Fruit fly (Drosophila melanogaster) whole organism, embryonic: Measurements from ENCODE around the gene CG43693.
A peak's percentile ranks its signal among the peaks of the same experiment; 100 is the strongest.

Source experiments
- Asciz ChIP-seq: fragments of 200-800 bp; sonication (Bioruptor generic); optimal IDR thresholded peaks from 2 replicates; lab custom pipeline; 2017; ENCODE audit warnings: missing biosample characterization, mild to moderate bottlenecking, missing genetic modification characterization, missing genetic modification reagents
- Bteb2 ChIP-seq: fragments of 200-800 bp; sonication (Bioruptor generic); optimal IDR thresholded peaks from 2 replicates; lab custom pipeline; 2016; ENCODE audit warnings: missing biosample characterization, missing genetic modification characterization
- CG11560 ChIP-seq: fragments of 200-800 bp; sonication (Bioruptor generic); IDR thresholded peaks from 3 replicates; pipeline ENCODE4 v1.3.6; 2022; ENCODE audit warnings: missing biosample characterization, missing genetic modification characterization
- CG11723 ChIP-seq: fragments of 200-800 bp; sonication (Bioruptor generic); optimal IDR thresholded peaks from 2 replicates; lab custom pipeline; 2017; ENCODE audit warnings: missing biosample characterization, mild to moderate bottlenecking, missing genetic modification characterization
- CG12104 ChIP-seq: fragments of 200-800 bp; sonication (Bioruptor generic); optimal IDR thresholded peaks from 3 replicates; lab custom pipeline; 2016; ENCODE audit warnings: missing biosample characterization, missing genetic modification characterization
- CG14860 ChIP-seq: fragments of 200-800 bp; sonication (Bioruptor generic); IDR thresholded peaks from 3 replicates; pipeline ENCODE4 v1.3.6; 2022; ENCODE audit warnings: missing biosample characterization, missing genetic modification characterization; ENCODE audit not compliant: partially characterized antibody
- CG14965 ChIP-seq: fragments of 200-800 bp; sonication (Bioruptor generic); optimal IDR thresholded peaks from 2 replicates; lab custom pipeline; 2016; ENCODE audit warnings: missing biosample characterization, missing genetic modification characterization, borderline replicate concordance
- CG17612 ChIP-seq: fragments of 200-800 bp; sonication (Bioruptor generic); IDR thresholded peaks from 2 replicates; pipeline ENCODE4 v1.3.6; 2022; ENCODE audit warnings: missing biosample characterization, missing genetic modification characterization
- CG2202 ChIP-seq: fragments of 200-800 bp; sonication (Bioruptor generic); optimal IDR thresholded peaks from 2 replicates; lab custom pipeline; 2018; ENCODE audit warnings: missing biosample characterization, mild to moderate bottlenecking, missing genetic modification characterization
- CG2889 ChIP-seq: fragments of 200-800 bp; sonication (Bioruptor generic); IDR thresholded peaks from 3 replicates; pipeline ENCODE4 v1.3.6; 2022; ENCODE audit warnings: missing biosample characterization, missing genetic modification characterization
- CG31224 ChIP-seq: fragments of 200-800 bp; sonication (Bioruptor generic); IDR thresholded peaks from 2 replicates; pipeline ENCODE4 v1.3.6; 2022; ENCODE audit warnings: missing biosample characterization, missing genetic modification characterization
- CG33213 ChIP-seq: fragments of 200-800 bp; sonication (Bioruptor generic); optimal IDR thresholded peaks from 3 replicates; lab custom pipeline; 2016; ENCODE audit warnings: missing biosample characterization, missing genetic modification characterization
- CG6175 ChIP-seq: fragments of 200-800 bp; sonication (Bioruptor generic); IDR thresholded peaks from 3 replicates; pipeline ENCODE4 v1.3.6; 2022; ENCODE audit warnings: missing biosample characterization, missing genetic modification characterization
- CG6854 ChIP-seq: fragments of 200-800 bp; sonication (Bioruptor generic); optimal IDR thresholded peaks from 3 replicates; lab custom pipeline; 2017; ENCODE audit warnings: missing biosample characterization, mild to moderate bottlenecking, missing genetic modification characterization
- CG7556 ChIP-seq: fragments of 200-800 bp; sonication (Bioruptor generic); optimal IDR thresholded peaks from 2 replicates; lab custom pipeline; 2017; ENCODE audit warnings: missing biosample characterization, mild to moderate bottlenecking, missing genetic modification characterization
- CG7786 ChIP-seq: fragments of 200-800 bp; sonication (Bioruptor generic); optimal IDR thresholded peaks from 2 replicates; lab custom pipeline; 2016; ENCODE audit warnings: missing biosample characterization, missing genetic modification characterization
- CG8924 ChIP-seq: fragments of 200-800 bp; optimal IDR thresholded peaks from 3 replicates; lab custom pipeline; 2019; ENCODE audit warnings: missing biosample characterization, mild to moderate bottlenecking, missing genetic modification characterization, moderate library complexity
- CG9876 ChIP-seq: fragments of 200-800 bp; sonication (Bioruptor generic); optimal IDR thresholded peaks from 2 replicates; lab custom pipeline; 2016; ENCODE audit warnings: missing biosample characterization, missing genetic modification characterization
- Gsc ChIP-seq: fragments of 200-800 bp; sonication (Bioruptor generic); IDR thresholded peaks from 2 replicates; pipeline ENCODE4 v1.3.6; 2022; ENCODE audit warnings: missing biosample characterization, missing genetic modification characterization
- Hmx ChIP-seq: fragments of 200-800 bp; sonication (Bioruptor generic); optimal IDR thresholded peaks from 2 replicates; lab custom pipeline; 2016; ENCODE audit warnings: missing biosample characterization, missing genetic modification characterization
- Kr ChIP-seq: fragments of 200-800 bp; sonication (Bioruptor generic); optimal IDR thresholded peaks from 2 replicates; lab custom pipeline; 2017; ENCODE audit warnings: missing biosample characterization, mild to moderate bottlenecking, missing genetic modification characterization
- Med ChIP-seq: fragments of 200-800 bp; sonication (Bioruptor generic); peaks from one replicate; lab custom pipeline; 2016; ENCODE audit warnings: missing biosample characterization, missing genetic modification characterization, mild to moderate bottlenecking, inconsistent platforms, moderate library complexity
- Meics ChIP-seq: fragments of 200-800 bp; sonication (Bioruptor generic); optimal IDR thresholded peaks from 2 replicates; lab custom pipeline; 2017; ENCODE audit warnings: missing biosample characterization, mild to moderate bottlenecking, missing genetic modification characterization
- Sry-δ ChIP-seq: fragments of 200-800 bp; sonication (Bioruptor generic); optimal IDR thresholded peaks from 2 replicates; lab custom pipeline; 2016; ENCODE audit warnings: missing biosample characterization, missing genetic modification characterization
- TFAM ChIP-seq: fragments of 200-800 bp; sonication (Bioruptor generic); optimal IDR thresholded peaks from 2 replicates; lab custom pipeline; 2017; ENCODE audit warnings: missing biosample characterization, missing genetic modification characterization, inconsistent platforms
- chm ChIP-seq: fragments of 200-800 bp; sonication (Bioruptor generic); IDR thresholded peaks from 2 replicates; pipeline ENCODE4 v1.3.6; 2022; ENCODE audit warnings: missing biosample characterization, missing genetic modification characterization
- danr ChIP-seq: fragments of 200-800 bp; sonication (Bioruptor generic); IDR thresholded peaks from 2 replicates; pipeline ENCODE4 v1.3.6; 2022; ENCODE audit warnings: missing biosample characterization, missing genetic modification characterization
- dpn ChIP-seq, 2 experiments: fragments of 200-800 bp; sonication (Bioruptor generic); optimal IDR thresholded peaks; 3 replicates each; lab custom pipeline; 2016; ENCODE audit warnings: missing biosample characterization in 2 of 2, missing genetic modification characterization in 2 of 2
- dysf ChIP-seq: fragments of 200-800 bp; sonication (Bioruptor generic); IDR thresholded peaks from 3 replicates; pipeline ENCODE4 v1.3.6; 2022; ENCODE audit warnings: missing biosample characterization, missing genetic modification characterization
- exex ChIP-seq: fragments of 200-800 bp; sonication (Bioruptor generic); optimal IDR thresholded peaks from 4 replicates; lab custom pipeline; 2018; ENCODE audit warnings: missing biosample characterization, mild to moderate bottlenecking, missing genetic modification characterization, moderate library complexity
- fd3F ChIP-seq: fragments of 200-800 bp; sonication (Bioruptor generic); optimal IDR thresholded peaks from 2 replicates; lab custom pipeline; 2018; ENCODE audit warnings: missing biosample characterization, mild to moderate bottlenecking, missing genetic modification characterization, moderate library complexity
- gce ChIP-seq: fragments of 200-800 bp; sonication (Bioruptor generic); IDR thresholded peaks from 3 replicates; pipeline ENCODE4 v1.3.6; 2022; ENCODE audit warnings: missing biosample characterization, missing genetic modification characterization
- grn ChIP-seq: fragments of 200-800 bp; sonication (Bioruptor generic); optimal IDR thresholded peaks from 3 replicates; lab custom pipeline; 2017; ENCODE audit warnings: missing biosample characterization, missing genetic modification characterization
- gsb ChIP-seq: fragments of 200-800 bp; sonication (Bioruptor generic); IDR thresholded peaks from 2 replicates; pipeline ENCODE4 v1.3.6; 2022; ENCODE audit warnings: missing biosample characterization, missing genetic modification characterization
- hbn ChIP-seq: fragments of 200-800 bp; sonication (Bioruptor generic); IDR thresholded peaks from 2 replicates; pipeline ENCODE4 v1.3.6; 2022; ENCODE audit warnings: missing biosample characterization, missing genetic modification characterization; ENCODE audit not compliant: partially characterized antibody
- kah ChIP-seq: fragments of 200-800 bp; sonication (Bioruptor generic); optimal IDR thresholded peaks from 2 replicates; lab custom pipeline; 2018; ENCODE audit warnings: missing biosample characterization, mild to moderate bottlenecking, missing genetic modification characterization
- klu ChIP-seq: fragments of 200-800 bp; sonication (Bioruptor generic); IDR thresholded peaks from 2 replicates; pipeline ENCODE4 v1.3.6; 2022; ENCODE audit warnings: missing biosample characterization, missing genetic modification characterization
- kni ChIP-seq: fragments of 200-800 bp; sonication (Bioruptor generic); optimal IDR thresholded peaks from 3 replicates; lab custom pipeline; 2017; ENCODE audit warnings: mild to moderate bottlenecking, missing biosample characterization, missing genetic modification reagents, missing genetic modification characterization
- luna ChIP-seq: fragments of 200-800 bp; sonication (Bioruptor generic); optimal IDR thresholded peaks from 2 replicates; lab custom pipeline; 2016; ENCODE audit warnings: missing biosample characterization, missing genetic modification characterization
- nau ChIP-seq: fragments of 200-800 bp; sonication (Bioruptor generic); optimal IDR thresholded peaks from 3 replicates; lab custom pipeline; 2017; ENCODE audit warnings: missing biosample characterization, mild to moderate bottlenecking, missing genetic modification characterization, missing genetic modification reagents
- psq ChIP-seq: fragments of 200-800 bp; sonication (Bioruptor generic); optimal IDR thresholded peaks from 2 replicates; lab custom pipeline; 2017; ENCODE audit warnings: missing biosample characterization, missing genetic modification characterization
- ro ChIP-seq: fragments of 200-800 bp; sonication (Bioruptor generic); IDR thresholded peaks from 2 replicates; pipeline ENCODE4 v1.3.6; 2022; ENCODE audit warnings: missing biosample characterization, missing genetic modification characterization
- salm ChIP-seq: fragments of 200-800 bp; sonication (Bioruptor generic); optimal IDR thresholded peaks from 2 replicates; lab custom pipeline; 2018; ENCODE audit warnings: missing biosample characterization, mild to moderate bottlenecking, missing genetic modification characterization
- so ChIP-seq: fragments of 200-800 bp; sonication (Bioruptor generic); IDR thresholded peaks from 3 replicates; pipeline ENCODE4 v1.3.6; 2022; ENCODE audit warnings: missing biosample characterization, missing genetic modification characterization
- trem ChIP-seq: fragments of 200-800 bp; optimal IDR thresholded peaks from 3 replicates; lab custom pipeline; 2019; ENCODE audit warnings: missing biosample characterization, mild to moderate bottlenecking, missing genetic modification characterization, moderate library complexity
- tup ChIP-seq: fragments of 200-800 bp; sonication (Bioruptor generic); optimal IDR thresholded peaks from 2 replicates; lab custom pipeline; 2016; ENCODE audit warnings: missing biosample characterization, mild to moderate bottlenecking, missing genetic modification characterization, moderate library complexity
- unpg ChIP-seq: fragments of 200-800 bp; sonication (Bioruptor generic); optimal IDR thresholded peaks from 3 replicates; lab custom pipeline; 2018; ENCODE audit warnings: missing biosample characterization, mild to moderate bottlenecking, missing genetic modification characterization, moderate library complexity
- usp ChIP-seq: fragments of >200 bp; optimal IDR thresholded peaks from 2 replicates; lab custom pipeline; 2017; ENCODE audit warnings: missing biosample characterization, missing genetic modification characterization
- wor ChIP-seq: fragments of 200-800 bp; sonication (Bioruptor generic); IDR thresholded peaks from 2 replicates; pipeline ENCODE4 v1.3.6; 2022; ENCODE audit warnings: missing biosample characterization, missing genetic modification characterization
- zen2 ChIP-seq: fragments of 200-800 bp; sonication (Bioruptor generic); IDR thresholded peaks from 3 replicates; pipeline ENCODE4 v1.3.6; 2022; ENCODE audit warnings: missing biosample characterization, missing genetic modification characterization; ENCODE audit not compliant: partially characterized antibody
- zf30C ChIP-seq: fragments of 200-800 bp; sonication (Bioruptor generic); optimal IDR thresholded peaks from 3 replicates; lab custom pipeline; 2018; ENCODE audit warnings: missing biosample characterization, mild to moderate bottlenecking, missing genetic modification characterization

Gene CG43693

dm6 chr3L:11061200-11061599 lies 10.0 kb upstream of the CG43693 start, which contains the start of the genes CG6321 and Blos2 (continued):
- TF ChIP-seq zen2 (GFP tag; lab: Robert Waterston, UW) (no peak), CG2889 (no peak), kni (no peak), CG11560 (no peak), CG9876 (GFP tag; lab: Kevin White, UChicago) (no peak), TFAM (GFP tag; lab: Kevin White, UChicago) (no peak), chm (peak; percentile 55; the same call in 1 of the 2 replicates), Sry-δ (GFP tag; lab: Kevin White, UChicago) (peak; percentile 2), Hmx (GFP tag; lab: Kevin White, UChicago) (no peak), usp (GFP tag; lab: Kevin White, UChicago) (no peak), exex (tag; lab: Kevin White, UChicago) (peak; percentile 81), Bteb2 (peak; percentile 57), zf30C (no peak), CG31224 (GFP tag; lab: Robert Waterston, UW) (0 out of 2 replicates have a peak, but pooled peaks have one; percentile 45), klu (GFP tag; lab: Robert Waterston, UW) (peak; percentile 52), ro (GFP tag; lab: Robert Waterston, UW) (no peak), CG6854 (GFP tag; lab: Kevin White, UChicago) (peak; percentile 80), Kr (GFP tag; lab: Kevin White, UChicago) (no peak), dpn (GFP tag; optimal IDR thresholded peaks at IDR 0.05; lab: Kevin White, UChicago) (peak; percentile 69 to 77), grn (GFP tag; lab: Kevin White, UChicago) (peak; percentile 21), wor (GFP tag; lab: Robert Waterston, UW) (no peak), tup (GFP tag; lab: Kevin White, UChicago) (no peak), gce (GFP tag; lab: Robert Waterston, UW) (0 out of 3 replicates have a peak, but pooled peaks have one; percentile 5), psq (GFP tag; lab: Kevin White, UChicago) (no peak), Meics (GFP tag; lab: Kevin White, UChicago) (peak; percentile 85), CG7556 (GFP tag; lab: Kevin White, UChicago) (peak; percentile 79), fd3F (peak; percentile 64), CG14860 (GFP tag; lab: Robert Waterston, UW) (no peak), Asciz (peak; percentile 59), CG14965 (GFP tag; lab: Kevin White, UChicago) (no peak), CG17612 (GFP tag; lab: Robert Waterston, UW) (0 out of 2 replicates have a peak, but pooled peaks have one; percentile 34), CG8924 (tag; lab: Kevin White, UChicago) (peak; percentile 87), CG33213 (GFP tag; lab: Kevin White, UChicago) (peak; percentile 46), salm (tag; lab: Kevin White, UChicago) (peak; percentile 77), Gsc (no peak), luna (GFP tag; lab: Kevin White, UChicago) (no peak), dysf (peak; percentile 88), CG11723 (GFP tag; lab: Kevin White, UChicago) (peak; percentile 39), gsb (GFP tag; lab: Robert Waterston, UW) (peak; percentile 74), so (GFP tag; lab: Robert Waterston, UW) (peak; percentile 53; the same call in 1 of the 3 replicates), CG6175 (GFP tag; lab: Robert Waterston, UW) (no peak), trem (tag; lab: Kevin White, UChicago) (peak; percentile 68), Med (GFP tag; lab: Kevin White, UChicago) (peak; percentile 93), danr (GFP tag; lab: Robert Waterston, UW) (0 out of 2 replicates have a peak, but pooled peaks have one; percentile 44), CG7786 (GFP tag; lab: Kevin White, UChicago) (peak; percentile 13), nau (peak; percentile 63), kah (GFP tag; lab: Kevin White, UChicago) (peak; percentile 33), CG12104 (peak; percentile 68), hbn (GFP tag; lab: Robert Waterston, UW) (no peak), unpg (GFP tag; lab: Kevin White, UChicago) (peak; percentile 87), CG2202 (tag; lab: Kevin White, UChicago) (peak; percentile 32)
